Worm (Caenorhabditis elegans) whole organism, L4/young adult: ENCODE data around the gene rsp-2.

Experiments
- W03F9.2 ChIP-seq: fragments of 150-350 bp; optimal IDR thresholded peaks from 2 replicates; lab custom pipeline; 2014; ENCODE audit warnings: missing biosample characterization, missing genetic modification characterization
- him-1 ChIP-seq: sonication (generic microtip); optimal IDR thresholded peaks from 2 replicates; lab custom pipeline; 2016; ENCODE audit warnings: missing genotype, missing genetic modification reagents, missing genetic modification characterization, missing compliant biosample characterization

- TF ChIP-seq W03F9.2 (tag; lab: Kevin White, UChicago) = no peak
- no peak for TF ChIP-seq him-1
Measured at ce11 chrII:11471916-11472315, 19.2 kb upstream of the rsp-2 start, which contains the start of gene mfn-1.
